Worm (Caenorhabditis elegans) whole organism, L4 larva: ENCODE measurements around the gene smc-6.

Source experiments
- aly-2 ChIP-seq: sonication (generic microtip); optimal IDR thresholded peaks from 2 replicates; lab custom pipeline; 2018; ENCODE audit warnings: missing biosample characterization, missing genetic modification characterization
- dmd-8 ChIP-seq: fragments of 200-800 bp; sonication (Bioruptor generic); IDR thresholded peaks from 2 replicates; pipeline ENCODE4 v1.3.6; 2022; ENCODE audit warnings: missing genetic modification characterization, missing compliant biosample characterization
- egl-27 ChIP-seq: sonication (generic microtip); optimal IDR thresholded peaks from 3 replicates; lab custom pipeline; 2017; ENCODE audit warnings: missing biosample characterization, missing genetic modification reagents, missing genetic modification characterization
- fkh-10 ChIP-seq: fragments of 150-350 bp; optimal IDR thresholded peaks from 2 replicates; lab custom pipeline; 2014; ENCODE audit warnings: missing biosample characterization, missing genetic modification reagents, missing genetic modification characterization
- fos-1 ChIP-seq: fragments of 150-350 bp; optimal IDR thresholded peaks from 2 replicates; lab custom pipeline; 2014; ENCODE audit warnings: missing biosample characterization, missing genetic modification characterization
- lsy-2 ChIP-seq, 2 experiments: fragments of 150-350 bp in 1 of 2; sonication (generic microtip) in 1 of 2; optimal IDR thresholded peaks; 2 replicates each; lab custom pipeline; 2014 to 2017; ENCODE audit warnings: missing biosample characterization in 2 of 2, missing genetic modification characterization in 2 of 2
- nhr-11 ChIP-seq: fragments of 150-350 bp; optimal IDR thresholded peaks from 2 replicates; lab custom pipeline; 2014; ENCODE audit warnings: missing biosample characterization, missing genetic modification characterization
- nhr-25 ChIP-seq: sonication (generic microtip); optimal IDR thresholded peaks from 2 replicates; lab custom pipeline; 2017; ENCODE audit warnings: missing genetic modification characterization, mild to moderate bottlenecking, missing compliant biosample characterization, antibody characterized with exemption, moderate library complexity, borderline replicate concordance; ENCODE audit not compliant: insufficient read depth
- nhr-28 ChIP-seq: fragments of 150-350 bp; optimal IDR thresholded peaks from 2 replicates; lab custom pipeline; 2014; ENCODE audit warnings: missing biosample characterization, missing genetic modification characterization
- pha-4 ChIP-seq, 2 experiments: fragments of 150-350 bp in 1 of 2; fragments of 200-800 bp in 1 of 2; sonication (Bioruptor generic) in 1 of 2; IDR thresholded peaks in 1 of 2; optimal IDR thresholded peaks in 1 of 2; 2 replicates each; pipeline versions ENCODE4 v1.3.6 to Lab custom; 2014 to 2022; ENCODE audit warnings: missing genetic modification characterization in 2 of 2, missing genetic modification reagents in 2 of 2, missing biosample characterization in 1 of 2, missing compliant biosample characterization in 1 of 2
- unc-62 ChIP-seq, 3 experiments: fragments of 150-350 bp in 1 of 3; sonication (generic microtip); optimal IDR thresholded peaks in 2 of 3; peaks in 1 of 3; 1 replicate in 1 of 3; 2 replicates in 2 of 3; lab custom pipeline; 2014 to 2017; ENCODE audit warnings: missing biosample characterization in 3 of 3, missing genetic modification characterization in 3 of 3, missing genetic modification reagents in 3 of 3, missing genotype in 1 of 3

DNA sequence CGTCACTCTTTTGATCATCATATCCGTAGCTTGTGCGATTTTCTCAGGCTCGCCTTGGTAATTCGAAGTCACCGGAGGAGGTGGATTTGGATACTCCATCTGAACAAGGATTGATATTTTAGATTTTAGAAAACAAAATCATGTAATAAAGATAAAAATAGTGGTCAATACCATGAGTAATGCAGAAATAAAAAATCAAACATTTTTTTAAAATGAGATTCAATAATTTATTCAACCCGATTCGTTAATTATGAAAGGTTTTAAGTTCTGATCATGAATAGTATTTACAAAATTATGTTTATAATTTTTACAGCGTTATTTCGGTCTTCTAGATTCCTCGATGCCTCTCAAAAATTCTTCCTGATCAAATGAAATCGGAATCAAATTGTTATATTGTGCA lies 44.8 kb upstream of the smc-6 start, which contains the start of gene mdt-8:
- no peak for TF ChIP-seq fos-1
- TF ChIP-seq nhr-11 (tag; lab: Kevin White, UChicago), result no peak
- no peak for TF ChIP-seq dmd-8 (GFP tag; lab: Robert Waterston, UW)
- no peak for TF ChIP-seq nhr-28
- no peak for TF ChIP-seq lsy-2 (tag; optimal IDR thresholded peaks at IDR 0.05; lab: Kevin White, UChicago)
- TF ChIP-seq unc-62 (GFP tag; optimal IDR thresholded peaks at IDR 0.05 in 1 of 2; lab: Kevin White, UChicago), result no peak
- no peak for TF ChIP-seq unc-62 (tag; optimal IDR thresholded peaks at IDR 0.05; lab: Kevin White, UChicago)
- TF ChIP-seq fkh-10 (GFP tag; lab: Kevin White, UChicago), result no peak
- TF ChIP-seq nhr-25 (tag; lab: Kevin White, UChicago), result no peak
- no peak for TF ChIP-seq egl-27
- TF ChIP-seq aly-2 (tag; lab: Kevin White, UChicago), result no peak
- TF ChIP-seq pha-4 (GFP tag; IDR thresholded peaks at IDR 0.05; lab: Robert Waterston, UW), result no peak
- TF ChIP-seq pha-4 (tag; optimal IDR thresholded peaks at IDR 0.05; lab: Kevin White, UChicago), result no peak
